Worm (Caenorhabditis elegans): ENCODE measurements around the gene H17B01.5.

ce11 chrII:1438336-1438589, 35.1 kb downstream of the H17B01.5 start, which contains the start of gene Y51H7C.3:
- TF ChIP-seq nhr-28 (tag; optimal IDR thresholded peaks at IDR 0.05) (no peak), ceh-82 (tag; optimal IDR thresholded peaks at IDR 0.05) (no peak), pqm-1 (tag; optimal IDR thresholded peaks at IDR 0.05) (no peak), nhr-237 (tag; optimal IDR thresholded peaks at IDR 0.05) (no peak), nhr-12 (tag; optimal IDR thresholded peaks at IDR 0.05) (no peak), ztf-11 (tag; optimal IDR thresholded peaks at IDR 0.05) (no peak), ZK546.5 (tag; optimal IDR thresholded peaks at IDR 0.05) (no peak), unc-62 (GFP tag; optimal IDR thresholded peaks at IDR 0.05) (no peak), nhr-11 (tag; optimal IDR thresholded peaks at IDR 0.05) (no peak), ama-1 (optimal IDR thresholded peaks at IDR 0.05) (no peak)
